Fruit fly (Drosophila melanogaster): ENCODE measurements around the gene GluProRS.

GluProRS gene

dm6 chr3R:23924200-23924599 lies 34.0 kb downstream of the GluProRS start, which contains the start of gene Ndc1:
Gene Ndc1, plus strand, starts transcription at chr3R:23924399.
- TF ChIP-seq usp (GFP tag; optimal IDR thresholded peaks at IDR 0.05): no peak
- TF ChIP-seq psq (optimal IDR thresholded peaks at IDR 0.05): no peak
- no peak for TF ChIP-seq pan (optimal IDR thresholded peaks at IDR 0.05)
- no peak for TF ChIP-seq Dll (optimal IDR thresholded peaks at IDR 0.05)
- TF ChIP-seq CG8478 (optimal IDR thresholded peaks at IDR 0.05): no peak
- no peak for TF ChIP-seq EcR (GFP tag; optimal IDR thresholded peaks at IDR 0.05)

dm6 chr3R:23922502-23923350 lies 35.5 kb downstream of the GluProRS start, which contains the start of the genes sba and CG31141:
Gene sba, minus strand, starts transcription at chr3R:23922973.
Gene CG31141, plus strand, starts transcription at chr3R:23923300.
- no peak for TF ChIP-seq Dll (optimal IDR thresholded peaks at IDR 0.05)
- TF ChIP-seq CG8478 (optimal IDR thresholded peaks at IDR 0.05): no peak
- TF ChIP-seq usp (GFP tag; optimal IDR thresholded peaks at IDR 0.05): no peak
- no peak for TF ChIP-seq pan (optimal IDR thresholded peaks at IDR 0.05)
- no peak for TF ChIP-seq EcR (GFP tag; optimal IDR thresholded peaks at IDR 0.05)
- TF ChIP-seq psq (optimal IDR thresholded peaks at IDR 0.05): no peak

- TF ChIP-seq CG8478 (optimal IDR thresholded peaks at IDR 0.05) (no peak), pan (optimal IDR thresholded peaks at IDR 0.05) (no peak), EcR (GFP tag; optimal IDR thresholded peaks at IDR 0.05) (no peak), usp (GFP tag; optimal IDR thresholded peaks at IDR 0.05) (no peak), psq (optimal IDR thresholded peaks at IDR 0.05) (no peak), Dll (optimal IDR thresholded peaks at IDR 0.05) (no peak)
Observed at dm6 chr3R:23921701-23922501, 36.3 kb downstream of the GluProRS start.

dm6 chr3R:23920874-23921539 lies 37.2 kb downstream of the GluProRS start:
- TF ChIP-seq psq (optimal IDR thresholded peaks at IDR 0.05): no peak
- TF ChIP-seq EcR (GFP tag; optimal IDR thresholded peaks at IDR 0.05): no peak

- TF ChIP-seq Dll (optimal IDR thresholded peaks at IDR 0.05) (no peak), pan (optimal IDR thresholded peaks at IDR 0.05) (no peak), CG8478 (optimal IDR thresholded peaks at IDR 0.05) (no peak), psq (optimal IDR thresholded peaks at IDR 0.05) (no peak), EcR (GFP tag; optimal IDR thresholded peaks at IDR 0.05) (no peak), usp (GFP tag; optimal IDR thresholded peaks at IDR 0.05) (no peak)
Observed at dm6 chr3R:23920387-23920786, 37.8 kb downstream of the GluProRS start.

dm6 chr3R:23919366-23919765 lies 38.8 kb downstream of the GluProRS start:
- TF ChIP-seq usp (GFP tag; optimal IDR thresholded peaks at IDR 0.05): no peak
- TF ChIP-seq Dll (optimal IDR thresholded peaks at IDR 0.05): no peak
- no peak for TF ChIP-seq psq (optimal IDR thresholded peaks at IDR 0.05)
- TF ChIP-seq pan (optimal IDR thresholded peaks at IDR 0.05): no peak
- no peak for TF ChIP-seq EcR (GFP tag; optimal IDR thresholded peaks at IDR 0.05)
- TF ChIP-seq CG8478 (optimal IDR thresholded peaks at IDR 0.05): no peak

- TF ChIP-seq Dll (optimal IDR thresholded peaks at IDR 0.05) (peak; percentile 2), pan (optimal IDR thresholded peaks at IDR 0.05) (no peak)
Observed at dm6 chr3R:23915967-23916366, 42.2 kb downstream of the GluProRS start.

- TF ChIP-seq CG8478 (optimal IDR thresholded peaks at IDR 0.05) (no peak), psq (optimal IDR thresholded peaks at IDR 0.05) (no peak), EcR (GFP tag; optimal IDR thresholded peaks at IDR 0.05) (no peak), pan (optimal IDR thresholded peaks at IDR 0.05) (no peak)
Observed at dm6 chr3R:23915042-23915428, 43.2 kb downstream of the GluProRS start.

dm6 chr3R:23914415-23915041 lies 43.7 kb downstream of the GluProRS start:
- TF ChIP-seq Dll (optimal IDR thresholded peaks at IDR 0.05) (peak; percentile 68), psq (optimal IDR thresholded peaks at IDR 0.05) (no peak)

- TF ChIP-seq CG8478 (optimal IDR thresholded peaks at IDR 0.05) (no peak), Dll (optimal IDR thresholded peaks at IDR 0.05) (peak; percentile 6)
Observed at dm6 chr3R:23912349-23912748, 45.8 kb downstream of the GluProRS start.

dm6 chr3R:23911073-23911690 lies 47.0 kb downstream of the GluProRS start:
- TF ChIP-seq EcR (GFP tag; optimal IDR thresholded peaks at IDR 0.05) (peak in 1 of 2 experiments; percentile 39), pan (optimal IDR thresholded peaks at IDR 0.05) (no peak)

Data from whole organism.